Fruit fly (Drosophila melanogaster) whole organism, embryonic: ENCODE measurements around the gene Tim17b1.

Experiments
- Asciz ChIP-seq: fragments of 200-800 bp; sonication (Bioruptor generic); optimal IDR thresholded peaks from 2 replicates; lab custom pipeline; 2017; ENCODE audit warnings: missing biosample characterization, mild to moderate bottlenecking, missing genetic modification characterization, missing genetic modification reagents
- BtbVII ChIP-seq: fragments of 200-800 bp; sonication (Bioruptor generic); optimal IDR thresholded peaks from 3 replicates; lab custom pipeline; 2017; ENCODE audit warnings: missing biosample characterization, mild to moderate bottlenecking, missing genetic modification characterization
- CG10565 ChIP-seq: fragments of 200-800 bp; sonication (Bioruptor generic); optimal IDR thresholded peaks from 3 replicates; lab custom pipeline; 2016; ENCODE audit warnings: missing biosample characterization, mild to moderate bottlenecking, missing genetic modification characterization
- CG11247 ChIP-seq: fragments of 200-800 bp; sonication (Bioruptor generic); IDR thresholded peaks from 2 replicates; pipeline ENCODE4 v1.3.6; 2022; ENCODE audit warnings: missing biosample characterization, missing genetic modification characterization
- CG12659 ChIP-seq: fragments of 200-800 bp; sonication (Bioruptor generic); optimal IDR thresholded peaks from 3 replicates; lab custom pipeline; 2017; ENCODE audit warnings: mild to moderate bottlenecking, missing biosample characterization, missing genetic modification reagents, missing genetic modification characterization
- CG13287 ChIP-seq: fragments of 200-800 bp; sonication (Bioruptor generic); IDR thresholded peaks from 2 replicates; pipeline ENCODE4 v1.3.6; 2022; ENCODE audit warnings: missing biosample characterization, missing genetic modification characterization; ENCODE audit not compliant: partially characterized antibody
- CG13424 ChIP-seq: fragments of 200-800 bp; sonication (Bioruptor generic); optimal IDR thresholded peaks from 2 replicates; lab custom pipeline; 2019; ENCODE audit warnings: missing biosample characterization, mild to moderate bottlenecking, missing genetic modification characterization, moderate library complexity
- CG14014 ChIP-seq: fragments of 200-800 bp; sonication (Bioruptor generic); IDR thresholded peaks from 2 replicates; pipeline ENCODE4 v1.3.6; 2022; ENCODE audit warnings: missing biosample characterization, missing genetic modification characterization
- CG14050 ChIP-seq: fragments of 200-800 bp; sonication (Bioruptor generic); IDR thresholded peaks from 3 replicates; pipeline ENCODE4 v1.3.6; 2022; ENCODE audit warnings: missing biosample characterization, missing genetic modification characterization
- CG15479 ChIP-seq: fragments of 200-800 bp; sonication (Bioruptor generic); optimal IDR thresholded peaks from 3 replicates; lab custom pipeline; 2019; ENCODE audit warnings: missing biosample characterization, mild to moderate bottlenecking, missing genetic modification characterization, moderate library complexity
- CG15601 ChIP-seq: fragments of 200-800 bp; sonication (Bioruptor generic); optimal IDR thresholded peaks from 3 replicates; lab custom pipeline; 2019; ENCODE audit warnings: missing biosample characterization, mild to moderate bottlenecking, missing genetic modification characterization, moderate library complexity
- CG17328 ChIP-seq: fragments of 200-800 bp; sonication (Bioruptor generic); IDR thresholded peaks from 2 replicates; pipeline ENCODE4 v1.3.6; 2022; ENCODE audit warnings: missing biosample characterization, missing genetic modification characterization
- CG17829 ChIP-seq: fragments of 200-800 bp; optimal IDR thresholded peaks from 2 replicates; lab custom pipeline; 2019; ENCODE audit warnings: missing biosample characterization, mild to moderate bottlenecking, missing genetic modification characterization, moderate library complexity
- CG18764 ChIP-seq: fragments of 200-800 bp; sonication (Bioruptor generic); optimal IDR thresholded peaks from 3 replicates; lab custom pipeline; 2016; ENCODE audit warnings: missing biosample characterization, missing genetic modification characterization
- CG31224 ChIP-seq: fragments of 200-800 bp; sonication (Bioruptor generic); IDR thresholded peaks from 2 replicates; pipeline ENCODE4 v1.3.6; 2022; ENCODE audit warnings: missing biosample characterization, missing genetic modification characterization
- CG31441 ChIP-seq: fragments of 200-800 bp; sonication (Bioruptor generic); IDR thresholded peaks from 2 replicates; pipeline ENCODE4 v1.3.6; 2022; ENCODE audit warnings: missing biosample characterization, missing genetic modification characterization
- CG4617 ChIP-seq: fragments of 200-800 bp; sonication (Bioruptor generic); optimal IDR thresholded peaks from 3 replicates; lab custom pipeline; 2016; ENCODE audit warnings: missing biosample characterization, missing genetic modification characterization, borderline replicate concordance
- CG6813 ChIP-seq: fragments of 200-800 bp; sonication (Bioruptor generic); optimal IDR thresholded peaks from 2 replicates; lab custom pipeline; 2017; ENCODE audit warnings: missing biosample characterization, missing genetic modification characterization, mild to moderate bottlenecking, moderate library complexity, missing genetic modification reagents
- CG9437 ChIP-seq: fragments of 200-800 bp; sonication (Bioruptor generic); optimal IDR thresholded peaks from 2 replicates; lab custom pipeline; 2018; ENCODE audit warnings: missing biosample characterization, mild to moderate bottlenecking, missing genetic modification characterization
- CoRest ChIP-seq: fragments of 200-800 bp; sonication (Bioruptor generic); optimal IDR thresholded peaks from 3 replicates; lab custom pipeline; 2018; ENCODE audit warnings: missing biosample characterization, mild to moderate bottlenecking, missing genetic modification characterization, moderate library complexity
- CrebB ChIP-seq: fragments of 200-800 bp; sonication (Bioruptor generic); optimal IDR thresholded peaks from 3 replicates; lab custom pipeline; 2018; ENCODE audit warnings: missing biosample characterization, mild to moderate bottlenecking, missing genetic modification characterization
- Dll ChIP-seq: fragments of 200-800 bp; sonication (Bioruptor generic); IDR thresholded peaks from 4 replicates; pipeline ENCODE4 v1.3.6; 2022; ENCODE audit warnings: missing biosample characterization, missing genetic modification characterization; ENCODE audit not compliant: partially characterized antibody
- Doc2 ChIP-seq: fragments of 200-800 bp; sonication (Bioruptor generic); IDR thresholded peaks from 2 replicates; pipeline ENCODE4 v1.3.6; 2022; ENCODE audit warnings: missing biosample characterization, missing genetic modification characterization
- Fer1 ChIP-seq: fragments of 200-800 bp; sonication (Bioruptor generic); optimal IDR thresholded peaks from 2 replicates; lab custom pipeline; 2017; ENCODE audit warnings: missing biosample characterization, mild to moderate bottlenecking, missing genetic modification characterization
- Fer3 ChIP-seq: fragments of 200-800 bp; sonication (Bioruptor generic); optimal IDR thresholded peaks from 2 replicates; lab custom pipeline; 2018; ENCODE audit warnings: missing biosample characterization, mild to moderate bottlenecking, missing genetic modification characterization, moderate library complexity
- HmgD ChIP-seq: fragments of 200-800 bp; sonication (Bioruptor generic); optimal IDR thresholded peaks from 3 replicates; lab custom pipeline; 2016; ENCODE audit warnings: missing biosample characterization, missing genetic modification characterization
- Hmx ChIP-seq: fragments of 200-800 bp; sonication (Bioruptor generic); optimal IDR thresholded peaks from 2 replicates; lab custom pipeline; 2016; ENCODE audit warnings: missing biosample characterization, missing genetic modification characterization
- Lhr ChIP-seq: fragments of 200-800 bp; sonication (Bioruptor generic); optimal IDR thresholded peaks from 3 replicates; lab custom pipeline; 2017; ENCODE audit warnings: mild to moderate bottlenecking, missing biosample characterization, missing genetic modification reagents, missing genetic modification characterization
- MBD-R2 ChIP-seq: fragments of 200-800 bp; sonication (Bioruptor generic); IDR thresholded peaks from 2 replicates; pipeline ENCODE4 v1.3.6; 2022; ENCODE audit warnings: missing biosample characterization, missing genetic modification characterization
- Scr ChIP-seq: fragments of 200-800 bp; sonication (Bioruptor generic); IDR thresholded peaks from 2 replicates; pipeline ENCODE4 v1.3.6; 2022; ENCODE audit warnings: missing biosample characterization, missing genetic modification characterization; ENCODE audit not compliant: partially characterized antibody
- Spps ChIP-seq: fragments of 200-800 bp; sonication (Bioruptor generic); optimal IDR thresholded peaks from 2 replicates; lab custom pipeline; 2018; ENCODE audit warnings: missing biosample characterization, mild to moderate bottlenecking, missing genetic modification characterization
- Tbp ChIP-seq: fragments of >200 bp; optimal IDR thresholded peaks from 2 replicates; lab custom pipeline; 2018; ENCODE audit warnings: missing biosample characterization, missing genetic modification characterization
- Xbp1 ChIP-seq: fragments of 200-800 bp; sonication (Bioruptor generic); optimal IDR thresholded peaks from 3 replicates; lab custom pipeline; 2016; ENCODE audit warnings: missing biosample characterization, mild to moderate bottlenecking, missing genetic modification characterization
- abd-A ChIP-seq: fragments of 200-800 bp; sonication (Bioruptor generic); optimal IDR thresholded peaks from 3 replicates; lab custom pipeline; 2019; ENCODE audit warnings: missing biosample characterization, mild to moderate bottlenecking, missing genetic modification characterization, moderate library complexity
- cato ChIP-seq: fragments of 200-800 bp; sonication (Bioruptor generic); optimal IDR thresholded peaks from 2 replicates; lab custom pipeline; 2016; ENCODE audit warnings: missing biosample characterization, missing genetic modification characterization, borderline replicate concordance
- eve ChIP-seq, 2 experiments: fragments of >200 bp; optimal IDR thresholded peaks; 2 replicates each; lab custom pipeline; 2017; ENCODE audit warnings: missing biosample characterization in 2 of 2, missing genetic modification characterization in 2 of 2
- h ChIP-seq: fragments of >200 bp; optimal IDR thresholded peaks from 2 replicates; lab custom pipeline; 2017
- jing ChIP-seq: fragments of 200-800 bp; sonication (Bioruptor generic); optimal IDR thresholded peaks from 2 replicates; lab custom pipeline; 2018; ENCODE audit warnings: missing biosample characterization, mild to moderate bottlenecking, missing genetic modification characterization
- kah ChIP-seq: fragments of 200-800 bp; sonication (Bioruptor generic); optimal IDR thresholded peaks from 2 replicates; lab custom pipeline; 2018; ENCODE audit warnings: missing biosample characterization, mild to moderate bottlenecking, missing genetic modification characterization
- kay ChIP-seq: fragments of 200-800 bp; sonication (Bioruptor generic); optimal IDR thresholded peaks from 2 replicates; lab custom pipeline; 2016; ENCODE audit warnings: missing biosample characterization, missing genetic modification characterization
- luna ChIP-seq: fragments of 200-800 bp; sonication (Bioruptor generic); optimal IDR thresholded peaks from 2 replicates; lab custom pipeline; 2016; ENCODE audit warnings: missing biosample characterization, missing genetic modification characterization
- nerfin-1 ChIP-seq: fragments of 200-800 bp; sonication (Bioruptor generic); optimal IDR thresholded peaks from 3 replicates; lab custom pipeline; 2019; ENCODE audit warnings: missing biosample characterization, mild to moderate bottlenecking, missing genetic modification characterization, moderate library complexity
- row ChIP-seq: fragments of 200-800 bp; sonication (Bioruptor generic); IDR thresholded peaks from 3 replicates; pipeline ENCODE4 v1.3.6; 2022; ENCODE audit warnings: missing biosample characterization, missing genetic modification characterization
- sens ChIP-seq: fragments of 200-800 bp; sonication (Bioruptor generic); peaks from one replicate; lab custom pipeline; 2016; ENCODE audit warnings: missing biosample characterization, missing genetic modification characterization
- sna ChIP-seq: fragments of 200-800 bp; sonication (Bioruptor generic); IDR thresholded peaks from 2 replicates; pipeline ENCODE4 v1.3.6; 2022; ENCODE audit warnings: missing biosample characterization, missing genetic modification characterization; ENCODE audit not compliant: partially characterized antibody
- stwl ChIP-seq: fragments of 200-800 bp; sonication (Bioruptor generic); optimal IDR thresholded peaks from 3 replicates; lab custom pipeline; 2018; ENCODE audit warnings: missing biosample characterization, mild to moderate bottlenecking, missing genetic modification characterization, moderate library complexity
- tio ChIP-seq: fragments of 200-800 bp; sonication (Bioruptor generic); optimal IDR thresholded peaks from 2 replicates; lab custom pipeline; 2017; ENCODE audit warnings: missing biosample characterization, missing genetic modification characterization, inconsistent platforms
- tll ChIP-seq, 2 experiments: fragments of 200-800 bp in 1 of 2; fragments of >200 bp in 1 of 2; sonication (Bioruptor generic) in 1 of 2; optimal IDR thresholded peaks; 2 replicates each; lab custom pipeline; 2017 to 2019; ENCODE audit warnings: missing biosample characterization in 2 of 2, missing genetic modification characterization in 2 of 2, mild to moderate bottlenecking in 1 of 2, moderate library complexity in 1 of 2
- unc-4 ChIP-seq: fragments of 200-800 bp; sonication (Bioruptor generic); IDR thresholded peaks from 2 replicates; pipeline ENCODE4 v1.3.6; 2022; ENCODE audit warnings: missing biosample characterization, missing genetic modification characterization; ENCODE audit not compliant: partially characterized antibody
- zf30C ChIP-seq: fragments of 200-800 bp; sonication (Bioruptor generic); optimal IDR thresholded peaks from 3 replicates; lab custom pipeline; 2018; ENCODE audit warnings: missing biosample characterization, mild to moderate bottlenecking, missing genetic modification characterization

Gene Tim17b1

dm6 chr3R:5297315-5297714 lies 2.6 kb upstream of the Tim17b1 start (continued):
- TF ChIP-seq CG13424 (tag; lab: Kevin White, UChicago): no peak
- TF ChIP-seq CrebB (tag; lab: Kevin White, UChicago): no peak
- no peak for TF ChIP-seq h (lab: Kevin White, UChicago)
- TF ChIP-seq CoRest: no peak
- no peak for TF ChIP-seq abd-A (tag; lab: Kevin White, UChicago)
- no peak for TF ChIP-seq zf30C (GFP tag; lab: Kevin White, UChicago)
- TF ChIP-seq nerfin-1 (tag; lab: Kevin White, UChicago): no peak
- TF ChIP-seq Doc2 (GFP tag; lab: Robert Waterston, UW): no peak
- no peak for TF ChIP-seq CG17328
- TF ChIP-seq Fer3 (tag; lab: Kevin White, UChicago): no peak
- no peak for TF ChIP-seq jing (GFP tag; lab: Kevin White, UChicago)
- TF ChIP-seq tll (GFP tag; optimal IDR thresholded peaks at IDR 0.05; lab: Kevin White, UChicago): no peak
- 0 out of 2 replicates have a peak, but pooled peaks have one; percentile 12 for TF ChIP-seq Scr (GFP tag; lab: Robert Waterston, UW)
- TF ChIP-seq CG10565 (GFP tag; lab: Kevin White, UChicago): no peak
- TF ChIP-seq tio: no peak
- no peak for TF ChIP-seq CG18764 (GFP tag; lab: Kevin White, UChicago)
- peak; percentile 62 for TF ChIP-seq stwl (tag; lab: Kevin White, UChicago)
- TF ChIP-seq row (GFP tag; lab: Robert Waterston, UW): peak; percentile 57
- no peak for TF ChIP-seq CG11247
- TF ChIP-seq eve (GFP tag; optimal IDR thresholded peaks at IDR 0.05; lab: Kevin White, UChicago): no peak
- no peak for TF ChIP-seq CG14050 (GFP tag; lab: Robert Waterston, UW)
- peak; percentile 22 for TF ChIP-seq CG17829 (tag; lab: Kevin White, UChicago)
- TF ChIP-seq Hmx (GFP tag; lab: Kevin White, UChicago): no peak
- TF ChIP-seq luna: no peak
- no peak for TF ChIP-seq kay
- peak; percentile 54 for TF ChIP-seq CG4617 (GFP tag; lab: Kevin White, UChicago)
- TF ChIP-seq CG12659 (GFP tag; lab: Kevin White, UChicago): peak; percentile 33
- no peak for TF ChIP-seq CG6813 (GFP tag; lab: Kevin White, UChicago)
- TF ChIP-seq sens (GFP tag; lab: Kevin White, UChicago): peak; percentile 86
- no peak for TF ChIP-seq Fer1 (GFP tag; lab: Kevin White, UChicago)
- TF ChIP-seq CG31224 (GFP tag; lab: Robert Waterston, UW): no peak
- no peak for TF ChIP-seq Asciz (GFP tag; lab: Kevin White, UChicago)
- no peak for TF ChIP-seq Tbp
- TF ChIP-seq HmgD (GFP tag; lab: Kevin White, UChicago): peak; percentile 24
- TF ChIP-seq Xbp1 (GFP tag; lab: Kevin White, UChicago): no peak
- no peak for TF ChIP-seq cato
- TF ChIP-seq CG31441: no peak
- peak; percentile 1 for TF ChIP-seq BtbVII (GFP tag; lab: Kevin White, UChicago)
- no peak for TF ChIP-seq Spps (tag; lab: Kevin White, UChicago)
- no peak for TF ChIP-seq CG15479 (GFP tag; lab: Kevin White, UChicago)
- TF ChIP-seq CG15601 (tag; lab: Kevin White, UChicago): peak; percentile 21
- TF ChIP-seq Dll (GFP tag; lab: Robert Waterston, UW): 0 out of 4 replicates have a peak, but pooled peaks have one; percentile 23
- TF ChIP-seq MBD-R2 (GFP tag; lab: Robert Waterston, UW): 0 out of 2 replicates have a peak, but pooled peaks have one; percentile 30
- TF ChIP-seq CG9437 (GFP tag; lab: Kevin White, UChicago): no peak
- TF ChIP-seq CG13287 (GFP tag; lab: Robert Waterston, UW): peak; percentile 43; the same call in 1 of the 2 replicates
- no peak for TF ChIP-seq kah
- TF ChIP-seq unc-4 (GFP tag; lab: Robert Waterston, UW): 0 out of 2 replicates have a peak, but pooled peaks have one; percentile 15
- TF ChIP-seq Lhr (GFP tag; lab: Kevin White, UChicago): peak; percentile 44
- no peak for TF ChIP-seq sna
- TF ChIP-seq CG14014: no peak
